Worm (Caenorhabditis elegans): ENCODE data around the gene T19D12.4.

- no peak for TF ChIP-seq ztf-11 (tag; optimal IDR thresholded peaks at IDR 0.05)
- TF ChIP-seq zag-1 (tag; optimal IDR thresholded peaks at IDR 0.05), result no peak
Measured at ce11 chrII:6610262-6610661, 20.6 kb upstream of the T19D12.4 start.

Data from whole organism, L2 larva.